Worm (Caenorhabditis elegans): ENCODE results near the gene ZC196.3.

ZC196.3 gene

ce11 chrV:8765938-8766337 is 29.5 kb downstream of the ZC196.3 start, which contains the start of gene B0507.9:
TSS of gene B0507.9 (minus strand) at chrV:8766038.
- TF ChIP-seq med-1 (GFP tag; optimal IDR thresholded peaks at IDR 0.05; ENCODE audit: insufficient read depth) (no peak), klf-2 (GFP tag; conservative IDR thresholded peaks at IDR 0.05) (no peak), ztf-23 (GFP tag; IDR thresholded peaks at IDR 0.05) (no peak), ztf-29 (GFP tag; IDR thresholded peaks at IDR 0.05) (no peak), T22C8.4 (GFP tag; IDR thresholded peaks at IDR 0.05) (no peak), cog-1 (tag; optimal IDR thresholded peaks at IDR 0.05) (no peak), tab-1 (GFP tag; IDR thresholded peaks at IDR 0.05) (no peak), flt-1 (GFP tag; IDR thresholded peaks at IDR 0.05) (no peak), ref-1 (GFP tag; conservative IDR thresholded peaks at IDR 0.05) (no peak)

ce11 chrV:8767041-8767440 is 30.6 kb downstream of the ZC196.3 start:
- TF ChIP-seq klf-2 (GFP tag; conservative IDR thresholded peaks at IDR 0.05), result no peak
- no peak for TF ChIP-seq ztf-29 (GFP tag; IDR thresholded peaks at IDR 0.05)
- TF ChIP-seq tab-1 (GFP tag; IDR thresholded peaks at IDR 0.05), result no peak
- TF ChIP-seq T22C8.4 (GFP tag; IDR thresholded peaks at IDR 0.05), result no peak
- no peak for TF ChIP-seq ztf-23 (GFP tag; IDR thresholded peaks at IDR 0.05)
- no peak for TF ChIP-seq cog-1 (tag; optimal IDR thresholded peaks at IDR 0.05)
- TF ChIP-seq ref-1 (GFP tag; conservative IDR thresholded peaks at IDR 0.05), result no peak
- TF ChIP-seq flt-1 (GFP tag; IDR thresholded peaks at IDR 0.05), result no peak

ce11 chrV:8767493-8767892 is 31.0 kb downstream of the ZC196.3 start:
- TF ChIP-seq tab-1 (GFP tag; IDR thresholded peaks at IDR 0.05), result no peak
- no peak for TF ChIP-seq klf-2 (GFP tag; conservative IDR thresholded peaks at IDR 0.05)
- no peak for TF ChIP-seq T22C8.4 (GFP tag; IDR thresholded peaks at IDR 0.05)
- no peak for TF ChIP-seq ref-1 (GFP tag; conservative IDR thresholded peaks at IDR 0.05)
- TF ChIP-seq ztf-29 (GFP tag; IDR thresholded peaks at IDR 0.05), result no peak
- no peak for TF ChIP-seq med-1 (GFP tag; optimal IDR thresholded peaks at IDR 0.05; ENCODE audit: insufficient read depth)
- TF ChIP-seq cog-1 (tag; optimal IDR thresholded peaks at IDR 0.05), result no peak
- TF ChIP-seq flt-1 (GFP tag; IDR thresholded peaks at IDR 0.05), result no peak
- TF ChIP-seq ztf-23 (GFP tag; IDR thresholded peaks at IDR 0.05), result no peak

- TF ChIP-seq flt-1 (GFP tag; IDR thresholded peaks at IDR 0.05), result no peak
- TF ChIP-seq klf-2 (GFP tag; conservative IDR thresholded peaks at IDR 0.05), result no peak
- no peak for TF ChIP-seq cog-1 (tag; optimal IDR thresholded peaks at IDR 0.05)
- no peak for TF ChIP-seq ztf-29 (GFP tag; IDR thresholded peaks at IDR 0.05)
- TF ChIP-seq ref-1 (GFP tag; conservative IDR thresholded peaks at IDR 0.05), result no peak
- no peak for TF ChIP-seq T22C8.4 (GFP tag; IDR thresholded peaks at IDR 0.05)
- TF ChIP-seq ztf-23 (GFP tag; IDR thresholded peaks at IDR 0.05), result no peak
- TF ChIP-seq tab-1 (GFP tag; IDR thresholded peaks at IDR 0.05), result no peak
- TF ChIP-seq med-1 (GFP tag; optimal IDR thresholded peaks at IDR 0.05; ENCODE audit: insufficient read depth), result no peak
Measured at ce11 chrV:8768481-8768959, 32.1 kb downstream of the ZC196.3 start, which contains the start of gene B0507.3. TSS of gene B0507.3 (plus strand) at chrV:8768909.

ce11 chrV:8769154-8769553 is 32.7 kb downstream of the ZC196.3 start:
- TF ChIP-seq flt-1 (GFP tag; IDR thresholded peaks at IDR 0.05), result no peak
- TF ChIP-seq ztf-23 (GFP tag; IDR thresholded peaks at IDR 0.05), result no peak
- TF ChIP-seq med-1 (GFP tag; optimal IDR thresholded peaks at IDR 0.05; ENCODE audit: insufficient read depth), result no peak
- no peak for TF ChIP-seq T22C8.4 (GFP tag; IDR thresholded peaks at IDR 0.05)
- TF ChIP-seq ref-1 (GFP tag; conservative IDR thresholded peaks at IDR 0.05), result no peak
- no peak for TF ChIP-seq klf-2 (GFP tag; conservative IDR thresholded peaks at IDR 0.05)
- TF ChIP-seq cog-1 (tag; optimal IDR thresholded peaks at IDR 0.05), result no peak
- TF ChIP-seq ztf-29 (GFP tag; IDR thresholded peaks at IDR 0.05), result no peak
- TF ChIP-seq tab-1 (GFP tag; IDR thresholded peaks at IDR 0.05), result no peak

- TF ChIP-seq T22C8.4 (GFP tag; IDR thresholded peaks at IDR 0.05) (no peak), klf-2 (GFP tag; conservative IDR thresholded peaks at IDR 0.05) (no peak), flt-1 (GFP tag; IDR thresholded peaks at IDR 0.05) (no peak), med-1 (GFP tag; optimal IDR thresholded peaks at IDR 0.05; ENCODE audit: insufficient read depth) (no peak), tab-1 (GFP tag; IDR thresholded peaks at IDR 0.05) (no peak), ref-1 (GFP tag; conservative IDR thresholded peaks at IDR 0.05) (no peak), cog-1 (tag; optimal IDR thresholded peaks at IDR 0.05) (no peak), ztf-29 (GFP tag; IDR thresholded peaks at IDR 0.05) (no peak), ztf-23 (GFP tag; IDR thresholded peaks at IDR 0.05) (no peak)
Measured at ce11 chrV:8771599-8771998, 35.1 kb downstream of the ZC196.3 start, which contains the start of gene srx-115. TSS of gene srx-115 (plus strand) at chrV:8771899.

ce11 chrV:8773826-8774382 is 37.4 kb downstream of the ZC196.3 start, which contains the start of gene B0507.2:
TSS of gene B0507.2 (plus strand) at chrV:8774332.
- TF ChIP-seq ztf-29 (GFP tag; IDR thresholded peaks at IDR 0.05) (no peak), klf-2 (GFP tag; conservative IDR thresholded peaks at IDR 0.05) (no peak), flt-1 (GFP tag; IDR thresholded peaks at IDR 0.05) (no peak), cog-1 (tag; optimal IDR thresholded peaks at IDR 0.05) (no peak), med-1 (GFP tag; optimal IDR thresholded peaks at IDR 0.05; ENCODE audit: insufficient read depth) (no peak), T22C8.4 (GFP tag; IDR thresholded peaks at IDR 0.05) (no peak), tab-1 (GFP tag; IDR thresholded peaks at IDR 0.05) (no peak), ztf-23 (GFP tag; IDR thresholded peaks at IDR 0.05) (no peak), ref-1 (GFP tag; conservative IDR thresholded peaks at IDR 0.05) (no peak)

- TF ChIP-seq med-1 (GFP tag; optimal IDR thresholded peaks at IDR 0.05; ENCODE audit: insufficient read depth) (no peak), ztf-23 (GFP tag; IDR thresholded peaks at IDR 0.05) (no peak), cog-1 (tag; optimal IDR thresholded peaks at IDR 0.05) (no peak), ztf-29 (GFP tag; IDR thresholded peaks at IDR 0.05) (no peak), klf-2 (GFP tag; conservative IDR thresholded peaks at IDR 0.05) (no peak), flt-1 (GFP tag; IDR thresholded peaks at IDR 0.05) (no peak), ref-1 (GFP tag; conservative IDR thresholded peaks at IDR 0.05) (no peak), tab-1 (GFP tag; IDR thresholded peaks at IDR 0.05) (no peak), T22C8.4 (GFP tag; IDR thresholded peaks at IDR 0.05) (no peak)
Measured at ce11 chrV:8776270-8776669, 39.8 kb downstream of the ZC196.3 start, which contains the start of gene B0507.1. TSS of gene B0507.1 (plus strand) at chrV:8776570.

ce11 chrV:8781164-8781563 is 44.7 kb downstream of the ZC196.3 start:
- TF ChIP-seq ztf-29 (GFP tag; IDR thresholded peaks at IDR 0.05) (no peak), tab-1 (GFP tag; IDR thresholded peaks at IDR 0.05) (no peak), klf-2 (GFP tag; conservative IDR thresholded peaks at IDR 0.05) (no peak), flt-1 (GFP tag; IDR thresholded peaks at IDR 0.05) (no peak), cog-1 (tag; optimal IDR thresholded peaks at IDR 0.05) (no peak), ref-1 (GFP tag; conservative IDR thresholded peaks at IDR 0.05) (no peak), ztf-23 (GFP tag; IDR thresholded peaks at IDR 0.05) (no peak), T22C8.4 (GFP tag; IDR thresholded peaks at IDR 0.05) (no peak), med-1 (GFP tag; optimal IDR thresholded peaks at IDR 0.05; ENCODE audit: insufficient read depth) (no peak)

Measured in whole organism, midembryonic.